Worm (Caenorhabditis elegans): ENCODE data around the gene gst-21.

gst-21 gene

ce11 chrV:1731918-1732317 lies at the start of gene gst-21:
TSS of gene gst-21 (minus strand) at chrV:1732018.
- TF ChIP-seq mml-1 (tag; optimal IDR thresholded peaks at IDR 0.05) (no peak), lsy-12 (tag; optimal IDR thresholded peaks at IDR 0.05) (no peak), nhr-77 (tag; optimal IDR thresholded peaks at IDR 0.05) (no peak), pha-4 (tag; optimal IDR thresholded peaks at IDR 0.05) (no peak), ZK546.5 (tag; optimal IDR thresholded peaks at IDR 0.05) (no peak), fos-1 (tag; optimal IDR thresholded peaks at IDR 0.05) (no peak), nhr-67 (tag; optimal IDR thresholded peaks at IDR 0.05) (no peak), unc-39 (tag; optimal IDR thresholded peaks at IDR 0.05) (no peak), unc-62 (GFP tag; optimal IDR thresholded peaks at IDR 0.05) (no peak), ztf-11 (tag; optimal IDR thresholded peaks at IDR 0.05) (no peak), tbx-2 (tag; optimal IDR thresholded peaks at IDR 0.05) (no peak), R02D3.7 (tag; optimal IDR thresholded peaks at IDR 0.05) (no peak), lin-15B (tag; optimal IDR thresholded peaks at IDR 0.05) (no peak), ztf-4 (tag; optimal IDR thresholded peaks at IDR 0.05) (no peak), jun-1 (tag; optimal IDR thresholded peaks at IDR 0.05) (no peak)

- TF ChIP-seq nfya-1 (tag; optimal IDR thresholded peaks at IDR 0.05; ENCODE audit: insufficient read depth): peak; percentile 86
- no peak for TF ChIP-seq nhr-11 (tag; optimal IDR thresholded peaks at IDR 0.05)
Observed at ce11 chrV:1779994-1780393, 48.2 kb upstream of the gst-21 start.

- no peak for TF ChIP-seq tbx-2 (tag; optimal IDR thresholded peaks at IDR 0.05)
- no peak for TF ChIP-seq nhr-77 (tag; optimal IDR thresholded peaks at IDR 0.05)
- TF ChIP-seq elt-3 (tag; optimal IDR thresholded peaks at IDR 0.05): no peak
Observed at ce11 chrV:1779136-1779535, 47.3 kb upstream of the gst-21 start, which contains the start of gene F36H9.4. TSS of gene F36H9.4 (minus strand) at chrV:1779236.

DNA sequence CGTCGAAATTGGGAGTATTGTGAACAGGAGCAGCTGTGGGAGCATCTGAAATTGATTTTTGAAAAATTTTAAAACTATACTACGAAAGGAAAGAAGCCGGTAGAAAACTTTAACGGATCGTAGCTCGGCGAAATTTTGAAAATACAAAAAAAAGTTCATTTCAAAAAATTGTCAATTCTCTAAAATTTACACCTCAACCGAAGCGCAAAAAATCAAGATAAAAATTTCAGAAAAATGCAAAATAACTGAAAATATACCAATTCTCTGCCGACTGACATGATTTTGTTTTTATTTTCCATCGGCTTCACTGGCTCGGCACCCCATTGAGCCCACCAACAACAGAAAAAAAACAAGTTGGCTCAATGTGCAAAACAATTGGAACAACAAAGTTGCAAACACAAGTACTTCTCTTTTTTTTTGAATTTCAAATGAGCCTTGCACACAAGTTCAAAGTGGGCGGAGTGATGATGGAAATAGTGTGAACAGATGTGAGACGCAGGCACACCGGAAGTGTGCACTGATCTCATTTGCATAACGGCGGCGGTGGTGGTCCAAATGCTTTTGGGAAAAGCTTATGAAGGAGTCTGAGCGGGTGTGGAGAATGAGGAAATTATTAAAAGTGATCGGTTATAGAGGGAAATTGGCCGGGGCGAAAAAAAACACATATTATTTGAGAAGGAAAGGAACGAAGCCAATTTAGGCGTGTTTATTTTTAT lies 43.2 kb upstream of the gst-21 start, which contains the start of gene F36H9.7:
F36H9.7 (minus strand) TSS at position 51 of the 716 bp plus-strand sequence.
- no peak for TF ChIP-seq tbx-2 (tag; optimal IDR thresholded peaks at IDR 0.05)
- no peak for TF ChIP-seq ceh-82 (tag; optimal IDR thresholded peaks at IDR 0.05)
- TF ChIP-seq unc-62 (GFP tag; optimal IDR thresholded peaks at IDR 0.05): no peak
- TF ChIP-seq nhr-67 (tag; optimal IDR thresholded peaks at IDR 0.05): no peak
- no peak for TF ChIP-seq daf-12 (tag; optimal IDR thresholded peaks at IDR 0.05)
- no peak for TF ChIP-seq snpc-4 (tag; optimal IDR thresholded peaks at IDR 0.05)
- TF ChIP-seq nhr-77 (tag; optimal IDR thresholded peaks at IDR 0.05): no peak
- TF ChIP-seq mdl-1 (tag; optimal IDR thresholded peaks at IDR 0.05): no peak
- TF ChIP-seq nhr-237 (tag; optimal IDR thresholded peaks at IDR 0.05): no peak
- TF ChIP-seq ama-1 (optimal IDR thresholded peaks at IDR 0.05): no peak
- no peak for TF ChIP-seq ceh-28 (tag; optimal IDR thresholded peaks at IDR 0.05)
- no peak for TF ChIP-seq nfya-1 (tag; optimal IDR thresholded peaks at IDR 0.05; ENCODE audit: insufficient read depth)
- TF ChIP-seq jun-1 (tag; optimal IDR thresholded peaks at IDR 0.05): no peak
- TF ChIP-seq ZK546.5 (tag; optimal IDR thresholded peaks at IDR 0.05): no peak
- TF ChIP-seq egl-5 (tag; optimal IDR thresholded peaks at IDR 0.05): no peak
- no peak for TF ChIP-seq eor-1 (tag; optimal IDR thresholded peaks at IDR 0.05)
- TF ChIP-seq skn-1 (tag; optimal IDR thresholded peaks at IDR 0.05): no peak
- no peak for TF ChIP-seq nhr-28 (tag; optimal IDR thresholded peaks at IDR 0.05)
- no peak for TF ChIP-seq fos-1 (tag; optimal IDR thresholded peaks at IDR 0.05)

DNA sequence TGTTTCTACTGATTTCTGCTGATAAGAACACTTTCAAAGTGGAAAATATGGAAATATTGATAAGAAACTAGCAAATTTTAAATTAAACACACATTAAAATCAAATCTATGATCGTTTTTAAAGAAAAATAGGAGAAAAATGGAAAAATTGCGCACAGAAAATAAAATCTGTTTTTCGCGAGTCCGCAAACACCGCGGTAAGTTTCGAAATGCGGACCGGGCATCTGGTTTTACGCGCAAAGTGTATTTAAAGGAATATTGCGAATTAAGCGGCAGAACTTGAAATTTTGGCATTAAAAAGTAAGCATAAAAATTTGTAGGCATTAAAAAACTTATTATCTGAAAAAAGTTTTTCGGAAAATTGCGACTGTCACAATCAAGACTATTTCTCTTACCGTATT lies 41.3 kb upstream of the gst-21 start:
- TF ChIP-seq hmg-11 (tag; optimal IDR thresholded peaks at IDR 0.05) (peak; percentile 32), nhr-12 (tag; optimal IDR thresholded peaks at IDR 0.05) (no peak), nfya-1 (tag; optimal IDR thresholded peaks at IDR 0.05; ENCODE audit: insufficient read depth) (peak; percentile 22), elt-3 (tag; optimal IDR thresholded peaks at IDR 0.05) (no peak), elt-2 (tag; optimal IDR thresholded peaks at IDR 0.05) (peak; percentile 27), ZK546.5 (tag; optimal IDR thresholded peaks at IDR 0.05) (no peak), nhr-28 (tag; optimal IDR thresholded peaks at IDR 0.05) (no peak), eor-1 (tag; optimal IDR thresholded peaks at IDR 0.05) (no peak), nhr-43 (tag; optimal IDR thresholded peaks at IDR 0.05; ENCODE audit: poor library complexity, severe bottlenecking) (no peak), fkh-2 (tag; optimal IDR thresholded peaks at IDR 0.05) (no peak)

Measured in whole organism, L3 larva.